Comparison of ENCODE assay signal across 2 worm cellular contexts in the genomic region with DNA sequence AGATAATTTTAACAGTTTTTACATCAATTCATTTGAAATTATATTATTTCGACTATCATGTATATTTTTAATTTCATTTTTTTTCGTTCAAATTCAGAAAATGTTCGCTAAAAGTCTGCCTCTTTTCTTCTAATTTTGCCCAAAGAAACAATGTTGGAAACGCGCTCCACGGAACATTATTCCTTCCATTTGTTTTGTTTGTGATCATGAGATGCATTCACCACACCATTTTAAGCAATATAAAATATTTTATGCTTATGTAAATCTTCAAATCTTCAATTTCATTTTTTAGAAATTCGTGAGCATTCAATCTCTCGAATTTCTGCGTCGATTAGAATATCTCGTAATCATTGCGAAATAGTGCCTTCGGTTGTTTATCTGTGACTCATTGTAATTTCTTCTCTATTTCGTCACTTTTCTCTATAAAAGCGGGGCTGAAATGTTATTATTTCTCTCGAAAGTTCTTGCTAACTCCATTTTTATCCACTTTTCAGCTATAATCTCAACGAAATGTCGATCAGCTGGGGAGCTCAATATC.
TF ChIP-seq lines count a peak whose summit lies in the region.

A gene (plus strand): TSS at position 495 of the 538 bp plus-strand sequence.

TF ChIP-seq in whole organism, L1 larva, 84 proteins besides CTCF, POLR2A, EP300 and RAD21 (continued from another document and continues in another):
- TF ChIP-seq efl-1 (optimal IDR thresholded peaks at IDR 0.05; lab: Kevin White, UChicago): peak; percentile 12 to 19
- TF ChIP-seq efl-1 (GFP tag; optimal IDR thresholded peaks at IDR 0.05 in 1 of 2; lab: Kevin White, UChicago): peak in 1 of 2 experiments; percentile 25
- TF ChIP-seq elt-2 (tag; optimal IDR thresholded peaks at IDR 0.05; lab: Kevin White, UChicago): no peak
- TF ChIP-seq dpl-1 (GFP tag; optimal IDR thresholded peaks at IDR 0.05; lab: Kevin White, UChicago): peak in 2 of 3 experiments; percentile 7 to 51
- no peak for TF ChIP-seq ztf-4 (tag; optimal IDR thresholded peaks at IDR 0.05; lab: Kevin White, UChicago)
- TF ChIP-seq tlp-1 (tag; optimal IDR thresholded peaks at IDR 0.05; lab: Kevin White, UChicago): no peak
- TF ChIP-seq unc-30 (tag; optimal IDR thresholded peaks at IDR 0.05; lab: Kevin White, UChicago): no peak
- TF ChIP-seq nhr-77 (tag; optimal IDR thresholded peaks at IDR 0.05; lab: Kevin White, UChicago): no peak
- TF ChIP-seq ets-5 (GFP tag; IDR thresholded peaks at IDR 0.05; lab: Robert Waterston, UW): no peak
- TF ChIP-seq mef-2 (tag; optimal IDR thresholded peaks at IDR 0.05; lab: Kevin White, UChicago): no peak
- TF ChIP-seq C34B4.2 (tag; optimal IDR thresholded peaks at IDR 0.05; lab: Kevin White, UChicago): no peak
- no peak for TF ChIP-seq Y116A8C.19 (tag; optimal IDR thresholded peaks at IDR 0.05; lab: Kevin White, UChicago; ENCODE audit: borderline replicate concordance)
- no peak for TF ChIP-seq nhr-47 (tag; optimal IDR thresholded peaks at IDR 0.05; lab: Kevin White, UChicago)
- TF ChIP-seq ceh-8 (GFP tag; optimal IDR thresholded peaks at IDR 0.05; lab: Kevin White, UChicago): no peak
- TF ChIP-seq fkh-10 (GFP tag; optimal IDR thresholded peaks at IDR 0.05; lab: Kevin White, UChicago): no peak
- TF ChIP-seq fkh-4 (tag; optimal IDR thresholded peaks at IDR 0.05; lab: Kevin White, UChicago; ENCODE audit: borderline replicate concordance): no peak
- TF ChIP-seq vab-15 (tag; optimal IDR thresholded peaks at IDR 0.05; lab: Kevin White, UChicago): no peak
- TF ChIP-seq blmp-1 (tag; optimal IDR thresholded peaks at IDR 0.05; lab: Kevin White, UChicago): no peak
- TF ChIP-seq pqm-1 (tag; optimal IDR thresholded peaks at IDR 0.05; lab: Kevin White, UChicago): no peak
- TF ChIP-seq tbx-2 (tag; optimal IDR thresholded peaks at IDR 0.05; lab: Kevin White, UChicago): no peak
- no peak for TF ChIP-seq xbp-1 (tag; optimal IDR thresholded peaks at IDR 0.05; lab: Kevin White, UChicago)
- peak; percentile 33 for TF ChIP-seq lin-15B (tag; optimal IDR thresholded peaks at IDR 0.05; lab: Kevin White, UChicago)
- TF ChIP-seq mep-1 (tag; optimal IDR thresholded peaks at IDR 0.05; lab: Kevin White, UChicago): peak; percentile 35
- TF ChIP-seq hlh-17 (GFP tag; optimal IDR thresholded peaks at IDR 0.05; lab: Kevin White, UChicago; ENCODE audit: borderline replicate concordance): no peak
- no peak for TF ChIP-seq nhr-90 (tag; optimal IDR thresholded peaks at IDR 0.05; lab: Kevin White, UChicago; ENCODE audit: poor library complexity)
- TF ChIP-seq jun-1 (tag; optimal IDR thresholded peaks at IDR 0.05; lab: Kevin White, UChicago): no peak
- no peak for TF ChIP-seq C16A3.4 (tag; optimal IDR thresholded peaks at IDR 0.05; lab: Kevin White, UChicago)
- peak; percentile 16 for TF ChIP-seq snpc-4 (tag; optimal IDR thresholded peaks at IDR 0.05; lab: Kevin White, UChicago)
- no peak for TF ChIP-seq grh-1 (GFP tag; IDR thresholded peaks at IDR 0.05; lab: Robert Waterston, UW)
- peak; percentile 33 for TF ChIP-seq nhr-71 (tag; optimal IDR thresholded peaks at IDR 0.05; lab: Kevin White, UChicago)
- TF ChIP-seq lin-39 (tag; optimal IDR thresholded peaks at IDR 0.05; lab: Kevin White, UChicago): no peak
- TF ChIP-seq efl-3 (GFP tag; optimal IDR thresholded peaks at IDR 0.05; lab: Kevin White, UChicago): no peak
- TF ChIP-seq hpl-2 (GFP tag; optimal IDR thresholded peaks at IDR 0.05; lab: Kevin White, UChicago): no peak
- TF ChIP-seq nhr-85 (tag; lab: Kevin White, UChicago): no peak
- TF ChIP-seq nhr-84 (tag; optimal IDR thresholded peaks at IDR 0.05; lab: Kevin White, UChicago): no peak
- TF ChIP-seq hlh-4 (tag; optimal IDR thresholded peaks at IDR 0.05; lab: Kevin White, UChicago): no peak
- TF ChIP-seq sup-37 (GFP tag; optimal IDR thresholded peaks at IDR 0.05; lab: Kevin White, UChicago): no peak
- no peak for TF ChIP-seq swsn-7 (tag; optimal IDR thresholded peaks at IDR 0.05; lab: Kevin White, UChicago)
- TF ChIP-seq lin-35 (GFP tag; optimal IDR thresholded peaks at IDR 0.05; lab: Kevin White, UChicago): peak; percentile 33 to 52
- no peak for TF ChIP-seq lin-13 (GFP tag; optimal IDR thresholded peaks at IDR 0.05; lab: Kevin White, UChicago)
- TF ChIP-seq egl-27 (tag; optimal IDR thresholded peaks at IDR 0.05; lab: Kevin White, UChicago): no peak
- TF ChIP-seq egl-13 (tag; optimal IDR thresholded peaks at IDR 0.05; lab: Kevin White, UChicago): no peak
- no peak for TF ChIP-seq sptf-1 (tag; optimal IDR thresholded peaks at IDR 0.05; lab: Kevin White, UChicago)
- no peak for TF ChIP-seq unc-86 (tag; optimal IDR thresholded peaks at IDR 0.05; lab: Kevin White, UChicago)
- TF ChIP-seq snu-23 (GFP tag; optimal IDR thresholded peaks at IDR 0.05; lab: Kevin White, UChicago): no peak
- no peak for TF ChIP-seq nhr-12 (tag; optimal IDR thresholded peaks at IDR 0.05; lab: Kevin White, UChicago)
- no peak for TF ChIP-seq unc-62 (GFP tag; optimal IDR thresholded peaks at IDR 0.05; lab: Kevin White, UChicago)
- TF ChIP-seq rnt-1 (tag; optimal IDR thresholded peaks at IDR 0.05; lab: Kevin White, UChicago): no peak
- no peak for TF ChIP-seq fkh-8 (tag; optimal IDR thresholded peaks at IDR 0.05; lab: Kevin White, UChicago)
- TF ChIP-seq aly-2 (tag; optimal IDR thresholded peaks at IDR 0.05; lab: Kevin White, UChicago): no peak
- no peak for TF ChIP-seq ceh-88 (GFP tag; IDR thresholded peaks at IDR 0.05; lab: Robert Waterston, UW)
- no peak for TF ChIP-seq irx-1 (tag; optimal IDR thresholded peaks at IDR 0.05; lab: Kevin White, UChicago)
- TF ChIP-seq nhr-76 (tag; optimal IDR thresholded peaks at IDR 0.05; lab: Kevin White, UChicago): no peak
- no peak for TF ChIP-seq ztf-11 (tag; optimal IDR thresholded peaks at IDR 0.05; lab: Kevin White, UChicago)
- TF ChIP-seq nhr-19 (GFP tag; conservative IDR thresholded peaks at IDR 0.05; lab: Robert Waterston, UW): no peak
- no peak for TF ChIP-seq unc-98 (GFP tag; IDR thresholded peaks at IDR 0.05; lab: Robert Waterston, UW)
- no peak for TF ChIP-seq ama-1 (optimal IDR thresholded peaks at IDR 0.05; lab: Kevin White, UChicago)
- peak; percentile 5 for TF ChIP-seq dsc-1 (tag; optimal IDR thresholded peaks at IDR 0.05; lab: Kevin White, UChicago)
- no peak for TF ChIP-seq mab-9 (GFP tag; IDR thresholded peaks at IDR 0.05; lab: Robert Waterston, UW)
- TF ChIP-seq lin-14 (GFP tag; optimal IDR thresholded peaks at IDR 0.05; lab: Kevin White, UChicago): peak; percentile 53
- TF ChIP-seq mdl-1 (tag; optimal IDR thresholded peaks at IDR 0.05; lab: Kevin White, UChicago): no peak
- TF ChIP-seq fos-1 (tag; optimal IDR thresholded peaks at IDR 0.05; lab: Kevin White, UChicago): peak; percentile 49
- TF ChIP-seq nhr-20 (tag; optimal IDR thresholded peaks at IDR 0.05; lab: Kevin White, UChicago): no peak
- no peak for TF ChIP-seq aha-1 (tag; optimal IDR thresholded peaks at IDR 0.05; lab: Kevin White, UChicago)
- no peak for TF ChIP-seq sox-4 (tag; optimal IDR thresholded peaks at IDR 0.05; lab: Kevin White, UChicago)
- TF ChIP-seq ceh-63 (GFP tag; optimal IDR thresholded peaks at IDR 0.05; lab: Kevin White, UChicago): no peak

TF ChIP-seq in whole organism, L2 larva, 48 proteins besides CTCF, POLR2A, EP300 and RAD21 (continued from another document):
- TF ChIP-seq unc-62 (GFP tag; optimal IDR thresholded peaks at IDR 0.05; lab: Kevin White, UChicago): no peak
- TF ChIP-seq lin-11 (tag; optimal IDR thresholded peaks at IDR 0.05; lab: Kevin White, UChicago): no peak
- no peak for TF ChIP-seq gmeb-1 (tag; optimal IDR thresholded peaks at IDR 0.05; lab: Kevin White, UChicago)
- TF ChIP-seq dmd-4 (tag; optimal IDR thresholded peaks at IDR 0.05; lab: Kevin White, UChicago): no peak
- TF ChIP-seq ztf-4 (tag; optimal IDR thresholded peaks at IDR 0.05; lab: Kevin White, UChicago): no peak
- no peak for TF ChIP-seq zag-1 (tag; optimal IDR thresholded peaks at IDR 0.05; lab: Kevin White, UChicago)
- TF ChIP-seq sem-4 (tag; optimal IDR thresholded peaks at IDR 0.05; lab: Kevin White, UChicago): no peak
- no peak for TF ChIP-seq alr-1 (tag; optimal IDR thresholded peaks at IDR 0.05; lab: Kevin White, UChicago)
- no peak for TF ChIP-seq nhr-11 (tag; optimal IDR thresholded peaks at IDR 0.05; lab: Kevin White, UChicago)
- peak; percentile 66 for TF ChIP-seq C34F6.9 (tag; optimal IDR thresholded peaks at IDR 0.05; lab: Kevin White, UChicago)
- peak; percentile 12 for TF ChIP-seq fos-1 (tag; optimal IDR thresholded peaks at IDR 0.05; lab: Kevin White, UChicago)
- no peak for TF ChIP-seq blmp-1 (tag; optimal IDR thresholded peaks at IDR 0.05; lab: Kevin White, UChicago; ENCODE audit: insufficient read depth)
- no peak for TF ChIP-seq mdl-1 (tag; optimal IDR thresholded peaks at IDR 0.05; lab: Kevin White, UChicago)
- no peak for TF ChIP-seq ceh-16 (tag; optimal IDR thresholded peaks at IDR 0.05; lab: Kevin White, UChicago)
- TF ChIP-seq ZK546.5 (tag; optimal IDR thresholded peaks at IDR 0.05; lab: Kevin White, UChicago): no peak
- peak; percentile 34 for TF ChIP-seq unc-55 (GFP tag; optimal IDR thresholded peaks at IDR 0.05; lab: Kevin White, UChicago)
- TF ChIP-seq ama-1 (optimal IDR thresholded peaks at IDR 0.05; lab: Kevin White, UChicago): no peak
- no peak for TF ChIP-seq unc-39 (tag; optimal IDR thresholded peaks at IDR 0.05; lab: Kevin White, UChicago)
- TF ChIP-seq lin-13 (GFP tag; optimal IDR thresholded peaks at IDR 0.05; lab: Kevin White, UChicago): no peak
- TF ChIP-seq F13H6.1 (tag; optimal IDR thresholded peaks at IDR 0.05; lab: Kevin White, UChicago): no peak
- no peak for TF ChIP-seq elt-3 (tag; optimal IDR thresholded peaks at IDR 0.05; lab: Kevin White, UChicago)
- peak; percentile 11 for TF ChIP-seq skn-1 (tag; optimal IDR thresholded peaks at IDR 0.05; lab: Kevin White, UChicago)
- no peak for TF ChIP-seq nhr-12 (tag; optimal IDR thresholded peaks at IDR 0.05; lab: Kevin White, UChicago)
- TF ChIP-seq ztf-11 (tag; optimal IDR thresholded peaks at IDR 0.05; lab: Kevin White, UChicago): no peak
- no peak for TF ChIP-seq Y55F3AM.14 (GFP tag; optimal IDR thresholded peaks at IDR 0.05; lab: Kevin White, UChicago)
- TF ChIP-seq nhr-77 (tag; optimal IDR thresholded peaks at IDR 0.05; lab: Kevin White, UChicago): no peak
- TF ChIP-seq aly-2 (tag; optimal IDR thresholded peaks at IDR 0.05; lab: Kevin White, UChicago): no peak
- TF ChIP-seq peb-1 (tag; optimal IDR thresholded peaks at IDR 0.05; lab: Kevin White, UChicago): no peak
